Fruit fly (Drosophila melanogaster): Measurements from ENCODE around the gene OdsH.

Gene OdsH

dm6 chrX:17829083-17829997 is 38.5 kb downstream of the OdsH start (continued):
- TF ChIP-seq corto (GFP tag; optimal IDR thresholded peaks at IDR 0.05): no peak
- TF ChIP-seq lilli (GFP tag; optimal IDR thresholded peaks at IDR 0.05): no peak
- TF ChIP-seq phol (tag; optimal IDR thresholded peaks at IDR 0.05): peak; percentile 85
- TF ChIP-seq CG10565 (GFP tag; optimal IDR thresholded peaks at IDR 0.05): no peak
- peak; percentile 42; the same call in 1 of the 2 replicates for TF ChIP-seq wor (GFP tag; IDR thresholded peaks at IDR 0.05)
- peak; percentile 56 for TF ChIP-seq CG17359 (tag; optimal IDR thresholded peaks at IDR 0.05)
- peak; percentile 10 for TF ChIP-seq CG12236 (GFP tag; optimal IDR thresholded peaks at IDR 0.05)
- no peak for TF ChIP-seq ftz-f1 (GFP tag; optimal IDR thresholded peaks at IDR 0.05)
- TF ChIP-seq en (GFP tag; optimal IDR thresholded peaks at IDR 0.05): peak; percentile 40
- no peak for TF ChIP-seq MBD-R2 (GFP tag; IDR thresholded peaks at IDR 0.05)
- TF ChIP-seq CG15479 (GFP tag; optimal IDR thresholded peaks at IDR 0.05): peak; percentile 99
- peak; percentile 82 for TF ChIP-seq dmrt99B (tag; optimal IDR thresholded peaks at IDR 0.05)
- TF ChIP-seq Sry-β (GFP tag; optimal IDR thresholded peaks at IDR 0.05): no peak
- TF ChIP-seq lola (GFP tag; optimal IDR thresholded peaks at IDR 0.05): peak in 1 of 3 experiments; percentile 87
- peak; percentile 50 for TF ChIP-seq Blimp-1 (GFP tag; optimal IDR thresholded peaks at IDR 0.05)
- peak; percentile 24 for TF ChIP-seq CG18476 (GFP tag; optimal IDR thresholded peaks at IDR 0.05)
- no peak; the same call in 1 of the 2 replicates for TF ChIP-seq vvl (GFP tag; IDR thresholded peaks at IDR 0.05)
- no peak for TF ChIP-seq zen2 (GFP tag; IDR thresholded peaks at IDR 0.05; ENCODE audit: partially characterized antibody)
- TF ChIP-seq CG7271 (tag; optimal IDR thresholded peaks at IDR 0.05): peak; percentile 61
- TF ChIP-seq CG14050 (GFP tag; IDR thresholded peaks at IDR 0.05): no peak
- no peak for TF ChIP-seq Dbx (GFP tag; IDR thresholded peaks at IDR 0.05)
- TF ChIP-seq psq (GFP tag; optimal IDR thresholded peaks at IDR 0.05): no peak
- TF ChIP-seq Ets65A (GFP tag): no peak
- no peak for TF ChIP-seq CG7963 (GFP tag; IDR thresholded peaks at IDR 0.05; ENCODE audit: partially characterized antibody)
- peak; percentile 78 for TF ChIP-seq zen (tag; optimal IDR thresholded peaks at IDR 0.05)
- peak; percentile 22 for TF ChIP-seq Vsx1 (GFP tag; optimal IDR thresholded peaks at IDR 0.05)
- 0 out of 2 replicates have a peak, but pooled peaks have one; percentile 6 for TF ChIP-seq CG5953 (GFP tag; IDR thresholded peaks at IDR 0.05)
- TF ChIP-seq luna (GFP tag; optimal IDR thresholded peaks at IDR 0.05): no peak
- no peak for TF ChIP-seq CG14860 (GFP tag; IDR thresholded peaks at IDR 0.05; ENCODE audit: partially characterized antibody)
- TF ChIP-seq repo (GFP tag; optimal IDR thresholded peaks at IDR 0.05): no peak
- TF ChIP-seq hb (GFP tag; IDR thresholded peaks at IDR 0.05; ENCODE audit: partially characterized antibody): no peak
- TF ChIP-seq Max (GFP tag; optimal IDR thresholded peaks at IDR 0.05): peak; percentile 26
- TF ChIP-seq sim (GFP tag; IDR thresholded peaks at IDR 0.05): no peak
- TF ChIP-seq usp (GFP tag; optimal IDR thresholded peaks at IDR 0.05): no peak
- peak; percentile 69 for TF ChIP-seq twi (tag; optimal IDR thresholded peaks at IDR 0.05)
- TF ChIP-seq z (GFP tag; IDR thresholded peaks at IDR 0.05): no peak
- TF ChIP-seq dm (GFP tag; optimal IDR thresholded peaks at IDR 0.05): no peak
- TF ChIP-seq zfh1 (GFP tag; IDR thresholded peaks at IDR 0.05): peak; percentile 41; the same call in 2 of the 3 replicates
- no peak for TF ChIP-seq pb (GFP tag; optimal IDR thresholded peaks at IDR 0.05)
- TF ChIP-seq CHES-1-like (GFP tag; optimal IDR thresholded peaks at IDR 0.05): no peak
- peak; percentile 28 for TF ChIP-seq Mes4 (GFP tag; optimal IDR thresholded peaks at IDR 0.05)
- peak; percentile 33 for TF ChIP-seq CG15011 (GFP tag; optimal IDR thresholded peaks at IDR 0.05)
- TF ChIP-seq Fer2 (tag; optimal IDR thresholded peaks at IDR 0.05): no peak
- peak; percentile 57 for TF ChIP-seq odd (GFP tag; optimal IDR thresholded peaks at IDR 0.05)
- no peak for TF ChIP-seq CG18011 (GFP tag; optimal IDR thresholded peaks at IDR 0.05)
- TF ChIP-seq D (optimal IDR thresholded peaks at IDR 0.05): no peak
- peak; percentile 79 for TF ChIP-seq D (GFP tag; optimal IDR thresholded peaks at IDR 0.05)
- TF ChIP-seq inv (GFP tag; IDR thresholded peaks at IDR 0.05; ENCODE audit: partially characterized antibody): no peak
